Worm (Caenorhabditis elegans): ENCODE data around the gene F42G4.7.

DNA sequence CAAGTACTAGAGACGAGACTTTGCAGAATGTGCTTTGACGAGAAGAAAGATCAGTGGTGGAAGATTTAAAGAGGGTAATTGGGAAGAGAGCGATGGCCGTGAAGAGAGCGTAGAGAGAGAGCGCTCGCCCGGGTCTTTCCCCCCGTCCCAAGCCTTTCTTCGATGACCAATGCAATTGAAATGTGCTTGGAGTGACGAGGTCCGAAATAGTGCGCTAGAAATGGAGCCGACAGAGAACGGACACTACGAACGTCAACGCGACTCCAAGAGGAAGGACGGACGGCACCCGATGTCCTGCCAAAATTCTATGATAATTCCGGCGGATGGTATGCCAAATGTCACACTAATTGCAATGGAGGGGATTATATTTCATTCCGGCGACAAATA, 17.0 kb downstream of the F42G4.7 start:
- TF ChIP-seq pha-4 (tag; optimal IDR thresholded peaks at IDR 0.05) (no peak), blmp-1 (tag; optimal IDR thresholded peaks at IDR 0.05) (no peak), nhr-12 (tag; optimal IDR thresholded peaks at IDR 0.05) (no peak), nhr-237 (tag; optimal IDR thresholded peaks at IDR 0.05) (no peak), ces-1 (GFP tag; optimal IDR thresholded peaks at IDR 0.05) (peak; percentile 33)

Data from whole organism, mixed stage, embryonic.